Worm (Caenorhabditis elegans): ENCODE data around the gene nhr-13.
"Not testable (repeated sequence)": the region's sequence is repeated elsewhere in the genome, so short reads cannot be mapped to it uniquely, and the experiment has no call there.

nhr-13 gene

DNA sequence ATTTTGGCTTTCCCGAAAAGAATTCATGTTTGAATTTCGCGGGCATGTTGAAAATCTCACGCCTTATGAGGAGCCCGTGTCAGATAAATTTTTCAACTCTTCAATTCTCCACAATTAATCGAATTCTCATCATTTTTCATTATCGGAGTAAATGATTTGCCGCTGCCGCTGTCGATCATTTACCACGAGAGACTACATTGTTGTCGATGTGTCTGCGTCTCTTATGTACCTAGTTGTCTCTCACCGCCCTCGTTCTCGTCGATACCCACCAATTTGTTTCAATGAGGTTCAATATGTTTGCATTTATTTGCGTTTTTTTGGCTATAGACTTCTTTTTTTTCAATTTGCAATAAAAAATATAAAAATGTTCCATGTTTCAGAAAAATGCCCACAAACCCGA is at the start of gene nhr-13:
TSS of gene nhr-13 (plus strand) at position 369 of the 400 bp plus-strand sequence.
- no peak for TF ChIP-seq ceh-82 (tag; optimal IDR thresholded peaks at IDR 0.05)
- no peak for TF ChIP-seq tbx-2 (tag; optimal IDR thresholded peaks at IDR 0.05)
- no peak for TF ChIP-seq aly-2 (tag; optimal IDR thresholded peaks at IDR 0.05)
- peak; percentile 4 for TF ChIP-seq nfya-1 (tag; optimal IDR thresholded peaks at IDR 0.05; ENCODE audit: insufficient read depth)
- no peak for TF ChIP-seq egl-5 (tag; optimal IDR thresholded peaks at IDR 0.05)
- TF ChIP-seq ZK546.5 (tag; optimal IDR thresholded peaks at IDR 0.05) = no peak
- TF ChIP-seq lsy-12 (tag; optimal IDR thresholded peaks at IDR 0.05) = no peak
- TF ChIP-seq ztf-4 (tag; optimal IDR thresholded peaks at IDR 0.05) = no peak
- peak; percentile 9 for TF ChIP-seq pha-4 (tag; optimal IDR thresholded peaks at IDR 0.05)
- peak; percentile 30 for TF ChIP-seq hmg-11 (tag; optimal IDR thresholded peaks at IDR 0.05)
- TF ChIP-seq ztf-11 (tag; optimal IDR thresholded peaks at IDR 0.05) = no peak
- TF ChIP-seq jun-1 (tag; optimal IDR thresholded peaks at IDR 0.05) = no peak
- no peak for TF ChIP-seq lin-39 (tag; optimal IDR thresholded peaks at IDR 0.05)
- peak; percentile 42 for TF ChIP-seq elt-2 (tag; optimal IDR thresholded peaks at IDR 0.05)
- TF ChIP-seq unc-62 (GFP tag; optimal IDR thresholded peaks at IDR 0.05) = no peak
- no peak for TF ChIP-seq fos-1 (tag; optimal IDR thresholded peaks at IDR 0.05)
- no peak for TF ChIP-seq elt-1 (tag; optimal IDR thresholded peaks at IDR 0.05)
- TF ChIP-seq elt-3 (tag; optimal IDR thresholded peaks at IDR 0.05) = no peak
- TF ChIP-seq skn-1 (tag; optimal IDR thresholded peaks at IDR 0.05) = peak; percentile 14
- TF ChIP-seq egl-27 (tag; optimal IDR thresholded peaks at IDR 0.05) = no peak
- TF ChIP-seq pqm-1 (tag; optimal IDR thresholded peaks at IDR 0.05) = no peak
- TF ChIP-seq fkh-10 (GFP tag; optimal IDR thresholded peaks at IDR 0.05) = no peak
- no peak for TF ChIP-seq nhr-76 (tag; optimal IDR thresholded peaks at IDR 0.05)

DNA sequence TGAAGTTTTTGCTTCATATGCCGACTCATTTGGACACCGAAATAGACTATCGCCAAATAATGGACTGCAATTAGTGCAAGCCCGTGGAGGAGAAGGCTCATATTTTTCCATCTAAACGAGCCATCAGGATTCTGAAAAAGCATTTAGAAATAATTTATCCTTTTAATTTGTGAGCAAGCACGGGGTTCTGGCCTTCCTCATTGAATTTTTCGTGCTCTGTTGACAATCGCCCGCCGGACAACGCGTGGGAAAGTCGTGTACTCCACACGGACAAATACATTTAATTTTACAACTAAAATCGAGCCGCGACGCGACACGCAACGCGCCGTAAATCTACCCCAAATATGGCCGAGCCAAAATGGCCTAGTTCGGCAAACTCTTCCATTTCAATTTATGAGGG is 47.9 kb upstream of the nhr-13 start, which contains the start of gene F22F7.12:
TSS of gene F22F7.12 (minus strand) at position 101 of the 400 bp plus-strand sequence.
- not testable (repeated sequence) for TF ChIP-seq elt-2, egl-5, nhr-11 (tag; optimal IDR thresholded peaks at IDR 0.05)

ce11 chrV:2146044-2146443 is 46.2 kb upstream of the nhr-13 start, which contains the start of gene str-52:
TSS of gene str-52 (minus strand) at chrV:2146144.
- no peak for TF ChIP-seq nfya-1 (tag; optimal IDR thresholded peaks at IDR 0.05; ENCODE audit: insufficient read depth)
- TF ChIP-seq egl-5 (tag; optimal IDR thresholded peaks at IDR 0.05) = no peak
- no peak for TF ChIP-seq R02D3.7 (tag; optimal IDR thresholded peaks at IDR 0.05)
- TF ChIP-seq nhr-67 (tag; optimal IDR thresholded peaks at IDR 0.05) = no peak
- no peak for TF ChIP-seq ZK546.5 (tag; optimal IDR thresholded peaks at IDR 0.05)
- TF ChIP-seq skn-1 (tag; optimal IDR thresholded peaks at IDR 0.05) = no peak
- no peak for TF ChIP-seq fkh-10 (GFP tag; optimal IDR thresholded peaks at IDR 0.05)
- no peak for TF ChIP-seq aly-2 (tag; optimal IDR thresholded peaks at IDR 0.05)
- no peak for TF ChIP-seq tbx-2 (tag; optimal IDR thresholded peaks at IDR 0.05)
- TF ChIP-seq unc-39 (tag; optimal IDR thresholded peaks at IDR 0.05) = no peak
- TF ChIP-seq ceh-9 (tag; optimal IDR thresholded peaks at IDR 0.05) = no peak
- no peak for TF ChIP-seq fkh-2 (tag; optimal IDR thresholded peaks at IDR 0.05)
- TF ChIP-seq daf-12 (tag; optimal IDR thresholded peaks at IDR 0.05) = no peak
- TF ChIP-seq elt-3 (tag; optimal IDR thresholded peaks at IDR 0.05) = no peak
- no peak for TF ChIP-seq snpc-4 (tag; optimal IDR thresholded peaks at IDR 0.05)
- TF ChIP-seq eor-1 (tag; optimal IDR thresholded peaks at IDR 0.05) = no peak
- TF ChIP-seq lsy-12 (tag; optimal IDR thresholded peaks at IDR 0.05) = no peak
- no peak for TF ChIP-seq nhr-43 (tag; optimal IDR thresholded peaks at IDR 0.05; ENCODE audit: poor library complexity, severe bottlenecking)
- no peak for TF ChIP-seq nhr-23 (tag; optimal IDR thresholded peaks at IDR 0.05)

DNA sequence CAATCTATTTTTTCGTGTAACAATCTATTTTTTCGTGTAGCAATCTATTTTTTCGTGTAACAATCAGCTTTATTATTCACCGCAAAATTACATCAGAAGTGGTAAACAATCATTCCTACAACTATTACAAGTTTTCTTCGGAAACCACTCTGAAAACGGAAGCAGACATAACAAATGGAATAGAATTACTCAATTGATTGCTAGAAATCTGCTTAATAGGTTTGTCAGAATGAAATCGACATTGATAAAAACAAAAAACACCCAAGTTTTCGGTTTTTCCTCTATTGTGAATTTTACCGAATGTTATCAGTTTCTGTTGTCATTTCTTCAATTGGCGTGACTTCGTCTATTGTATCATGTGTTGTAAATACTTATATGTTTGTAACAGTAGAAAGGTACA is 45.5 kb upstream of the nhr-13 start, which contains the start of gene srbc-20:
TSS of gene srbc-20 (plus strand) at position 301 of the 400 bp plus-strand sequence.
- TF ChIP-seq lin-39 (tag; optimal IDR thresholded peaks at IDR 0.05) (no peak), nhr-28 (tag; optimal IDR thresholded peaks at IDR 0.05) (no peak), zag-1 (tag; optimal IDR thresholded peaks at IDR 0.05) (no peak), nhr-11 (tag; optimal IDR thresholded peaks at IDR 0.05) (no peak), nhr-43 (tag; optimal IDR thresholded peaks at IDR 0.05; ENCODE audit: poor library complexity, severe bottlenecking) (no peak), skn-1 (tag; optimal IDR thresholded peaks at IDR 0.05) (no peak), fkh-2 (tag; optimal IDR thresholded peaks at IDR 0.05) (no peak), fos-1 (tag; optimal IDR thresholded peaks at IDR 0.05) (no peak), egl-5 (tag; optimal IDR thresholded peaks at IDR 0.05) (no peak), elt-2 (tag; optimal IDR thresholded peaks at IDR 0.05) (no peak), eor-1 (tag; optimal IDR thresholded peaks at IDR 0.05) (no peak), ztf-4 (tag; optimal IDR thresholded peaks at IDR 0.05) (no peak)
